Worm (Caenorhabditis elegans): ENCODE data around the gene F13B12.4.

F13B12.4 gene

ce11 chrIV:10429129-10429528 lies 20.6 kb downstream of the F13B12.4 start, which contains the start of gene F13B12.2:
Gene F13B12.2, minus strand, starts transcription at chrIV:10429130.
- TF ChIP-seq mes-2 (tag; optimal IDR thresholded peaks at IDR 0.05; ENCODE audit: poor library complexity, severe bottlenecking) (no peak), pqm-1 (tag; optimal IDR thresholded peaks at IDR 0.05) (peak; percentile 15), lim-7 (GFP tag; IDR thresholded peaks at IDR 0.05) (no peak), F26F4.8 (GFP tag; conservative IDR thresholded peaks at IDR 0.05) (no peak), nhr-111 (GFP tag; optimal IDR thresholded peaks at IDR 0.05) (no peak), nhr-48 (tag; optimal IDR thresholded peaks at IDR 0.05) (no peak), dve-1 (tag; optimal IDR thresholded peaks at IDR 0.05; ENCODE audit: insufficient read depth) (no peak), lin-39 (tag; optimal IDR thresholded peaks at IDR 0.05) (no peak), ctbp-1 (GFP tag; IDR thresholded peaks at IDR 0.05) (no peak), Y105C5A.15 (GFP tag; IDR thresholded peaks at IDR 0.05) (no peak), hlh-30 (tag; optimal IDR thresholded peaks at IDR 0.05; ENCODE audit: insufficient read depth) (peak; percentile 24), nhr-28 (tag; optimal IDR thresholded peaks at IDR 0.05) (peak; percentile 29), daf-16 (GFP tag; optimal IDR thresholded peaks at IDR 0.05) (no peak), daf-16 (tag; optimal IDR thresholded peaks at IDR 0.05) (peak; percentile 50)

- no peak for TF ChIP-seq duxl-1 (tag; optimal IDR thresholded peaks at IDR 0.05; ENCODE audit: poor library complexity)
- TF ChIP-seq dpl-1 (GFP tag; optimal IDR thresholded peaks at IDR 0.05) = no peak
- TF ChIP-seq cey-2 (tag; optimal IDR thresholded peaks at IDR 0.05; ENCODE audit: borderline replicate concordance, insufficient read depth) = no peak
- TF ChIP-seq nhr-28 (tag; optimal IDR thresholded peaks at IDR 0.05) = peak; percentile 27
- TF ChIP-seq ZK546.5 (tag; optimal IDR thresholded peaks at IDR 0.05) = no peak
- TF ChIP-seq skn-1 (tag; optimal IDR thresholded peaks at IDR 0.05) = no peak
- TF ChIP-seq jun-1 (tag; optimal IDR thresholded peaks at IDR 0.05) = no peak
- TF ChIP-seq ztf-7 (tag; optimal IDR thresholded peaks at IDR 0.05) = no peak
- no peak for TF ChIP-seq pha-4 (GFP tag; IDR thresholded peaks at IDR 0.05)
- no peak for TF ChIP-seq pha-4 (tag; optimal IDR thresholded peaks at IDR 0.05)
- TF ChIP-seq arid-1 (GFP tag; conservative IDR thresholded peaks at IDR 0.05) = no peak
- no peak for TF ChIP-seq nhr-25 (tag; optimal IDR thresholded peaks at IDR 0.05; ENCODE audit: borderline replicate concordance, insufficient read depth)
- TF ChIP-seq egl-27 (tag; optimal IDR thresholded peaks at IDR 0.05) = no peak
- TF ChIP-seq lin-13 (GFP tag; optimal IDR thresholded peaks at IDR 0.05) = no peak
- no peak for TF ChIP-seq nhr-237 (tag; optimal IDR thresholded peaks at IDR 0.05)
- TF ChIP-seq gei-8 (GFP tag; optimal IDR thresholded peaks at IDR 0.05) = no peak
- peak; percentile 42 for TF ChIP-seq nhr-6 (tag; optimal IDR thresholded peaks at IDR 0.05)
- TF ChIP-seq T20F7.1 (GFP tag; optimal IDR thresholded peaks at IDR 0.05) = peak; percentile 94
- no peak for TF ChIP-seq sdz-12 (GFP tag; optimal IDR thresholded peaks at IDR 0.05)
- TF ChIP-seq daf-19 (GFP tag; conservative IDR thresholded peaks at IDR 0.05) = no peak
- peak; percentile 82 for TF ChIP-seq aha-1 (tag)
- TF ChIP-seq ceh-62 (tag; optimal IDR thresholded peaks at IDR 0.05) = no peak
- TF ChIP-seq Y48G9A.11 (GFP tag; IDR thresholded peaks at IDR 0.05) = peak; percentile 100
- no peak for TF ChIP-seq fos-1 (tag; optimal IDR thresholded peaks at IDR 0.05)
- TF ChIP-seq hmg-1.1 (GFP tag; IDR thresholded peaks at IDR 0.05) = no peak
- peak; percentile 47 for TF ChIP-seq dve-1 (tag; optimal IDR thresholded peaks at IDR 0.05; ENCODE audit: insufficient read depth)
- no peak for TF ChIP-seq set-16 (GFP tag; IDR thresholded peaks at IDR 0.05)
- TF ChIP-seq snpc-4 (tag; optimal IDR thresholded peaks at IDR 0.05) = no peak
- TF ChIP-seq dmd-6 (GFP tag; IDR thresholded peaks at IDR 0.05) = no peak
- no peak for TF ChIP-seq spr-1 (tag; optimal IDR thresholded peaks at IDR 0.05)
- TF ChIP-seq daf-12 (tag; optimal IDR thresholded peaks at IDR 0.05) = no peak
- no peak for TF ChIP-seq nhr-41 (GFP tag; IDR thresholded peaks at IDR 0.05)
- TF ChIP-seq nhr-48 (tag; optimal IDR thresholded peaks at IDR 0.05) = no peak
- no peak for TF ChIP-seq spr-3 (GFP tag; optimal IDR thresholded peaks at IDR 0.05)
- TF ChIP-seq mxl-2 (GFP tag; conservative IDR thresholded peaks at IDR 0.05) = no peak
- TF ChIP-seq unc-130 (GFP tag; optimal IDR thresholded peaks at IDR 0.05) = no peak
- TF ChIP-seq nhr-77 (tag; optimal IDR thresholded peaks at IDR 0.05) = no peak
- TF ChIP-seq T26A8.4 (GFP tag; IDR thresholded peaks at IDR 0.05) = no peak
- TF ChIP-seq tra-1 (GFP tag; IDR thresholded peaks at IDR 0.05) = no peak
- TF ChIP-seq mxl-3 (GFP tag; optimal IDR thresholded peaks at IDR 0.05) = no peak
Observed at ce11 chrIV:10425129-10425528, 24.6 kb downstream of the F13B12.4 start.

Measured in whole organism, L4 larva.